Worm (Caenorhabditis elegans) whole organism, dauer: Measurements from ENCODE around the gene srh-5.
"Not testable (repeated sequence)": the region's sequence is repeated elsewhere in the genome, so short reads cannot be mapped to it uniquely, and the experiment has no call there.

Experiments used
- unc-62 ChIP-seq: sonication (generic microtip); optimal IDR thresholded peaks from 2 replicates; lab custom pipeline; 2017; ENCODE audit warnings: missing biosample characterization, missing genetic modification reagents, missing genetic modification characterization

srh-5 gene

ce11 chrV:1685328-1685727 lies at the start of gene srh-5:
srh-5 (plus strand) TSS chrV:1685628.
- TF ChIP-seq unc-62 (GFP tag; lab: Kevin White, UChicago) = no peak

- no peak for TF ChIP-seq unc-62 (GFP tag; lab: Kevin White, UChicago)
These were observed 49.6 kb upstream of the srh-5 start, which contains the start of gene str-222 for ce11 chrV:1635859-1636258. str-222 (plus strand) TSS chrV:1636159.

DNA sequence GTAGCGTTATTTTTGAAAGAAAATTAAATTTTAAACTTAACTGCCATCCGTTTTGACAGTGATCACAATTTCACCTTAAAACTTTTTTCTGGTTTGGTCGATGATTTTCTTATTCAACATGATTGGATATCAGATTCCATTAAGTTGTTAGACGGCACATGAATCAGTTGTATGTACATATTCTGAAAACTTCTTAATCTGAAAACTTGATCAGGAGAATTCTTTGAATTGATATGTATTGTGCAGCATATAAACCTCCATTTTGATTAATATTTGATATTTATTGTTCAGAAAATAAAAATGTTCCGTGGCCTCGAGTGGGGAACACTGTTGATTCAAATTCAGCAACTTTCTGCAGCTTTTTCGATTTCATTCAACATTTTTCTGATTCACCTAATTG lies 45.4 kb upstream of the srh-5 start, which contains the start of gene str-221:
Gene str-221, plus strand, starts transcription at position 301 of the 400 bp plus-strand sequence.
- no peak for TF ChIP-seq unc-62 (GFP tag; lab: Kevin White, UChicago)

- TF ChIP-seq unc-62 (GFP tag; lab: Kevin White, UChicago) = no peak
These were observed 43.2 kb upstream of the srh-5 start, which contains the start of gene Y46H3D.1 for ce11 chrV:1642199-1642598. Y46H3D.1 (plus strand) TSS chrV:1642499.

- TF ChIP-seq unc-62 (GFP tag; lab: Kevin White, UChicago) = no peak
These were observed 42.7 kb upstream of the srh-5 start for ce11 chrV:1642768-1643167.

ce11 chrV:1643886-1644285 lies 41.5 kb upstream of the srh-5 start, which contains the start of gene alh-2:
alh-2 (plus strand) TSS chrV:1644169.
- TF ChIP-seq unc-62 (GFP tag; lab: Kevin White, UChicago) = no peak

ce11 chrV:1648000-1648399 lies 37.4 kb upstream of the srh-5 start, which contains the start of gene irld-45:
irld-45 (plus strand) TSS chrV:1648300.
- no peak for TF ChIP-seq unc-62 (GFP tag; lab: Kevin White, UChicago)

- no peak for TF ChIP-seq unc-62 (GFP tag; lab: Kevin White, UChicago)
These were observed 34.4 kb upstream of the srh-5 start, which contains the start of gene irld-44 for ce11 chrV:1651045-1651444. irld-44 (plus strand) TSS chrV:1651345.

- TF ChIP-seq unc-62 (GFP tag; lab: Kevin White, UChicago) = no peak
These were observed 30.6 kb upstream of the srh-5 start, which contains the start of gene irld-11 for ce11 chrV:1654845-1655244. irld-11 (plus strand) TSS chrV:1655145.

DNA sequence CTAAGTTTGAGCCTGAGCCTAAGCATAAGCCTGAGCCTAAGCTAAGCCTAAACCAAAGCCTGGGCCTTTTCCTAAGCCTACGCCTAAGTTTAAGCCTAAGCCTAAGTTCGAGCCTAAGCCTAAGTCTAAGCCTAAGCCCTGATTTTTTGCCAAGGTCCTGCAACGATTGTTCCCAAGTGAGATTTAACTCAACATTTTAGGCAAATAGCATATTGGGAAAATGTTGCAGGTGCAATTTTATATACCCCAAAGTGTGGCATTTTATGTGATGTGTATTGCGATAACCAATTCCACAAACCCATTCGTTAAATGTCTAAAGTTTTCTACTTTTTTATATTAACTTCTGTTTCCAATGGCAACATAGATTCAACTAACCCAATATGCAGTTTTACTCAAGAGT lies 23.2 kb upstream of the srh-5 start, which contains the start of gene irld-40:
Gene irld-40, plus strand, starts transcription at position 301 of the 400 bp plus-strand sequence.
- no peak for TF ChIP-seq unc-62 (GFP tag; lab: Kevin White, UChicago)

- TF ChIP-seq unc-62 (GFP tag; lab: Kevin White, UChicago) = no peak
These were observed 20.5 kb upstream of the srh-5 start, which contains the start of gene K04F1.9 for ce11 chrV:1664921-1665320. K04F1.9 (plus strand) TSS chrV:1665221.

- no peak for TF ChIP-seq unc-62 (GFP tag; lab: Kevin White, UChicago)
These were observed 18.5 kb upstream of the srh-5 start, which contains the start of gene K04F1.8 for ce11 chrV:1666904-1667303. K04F1.8 (plus strand) TSS chrV:1667204.

DNA sequence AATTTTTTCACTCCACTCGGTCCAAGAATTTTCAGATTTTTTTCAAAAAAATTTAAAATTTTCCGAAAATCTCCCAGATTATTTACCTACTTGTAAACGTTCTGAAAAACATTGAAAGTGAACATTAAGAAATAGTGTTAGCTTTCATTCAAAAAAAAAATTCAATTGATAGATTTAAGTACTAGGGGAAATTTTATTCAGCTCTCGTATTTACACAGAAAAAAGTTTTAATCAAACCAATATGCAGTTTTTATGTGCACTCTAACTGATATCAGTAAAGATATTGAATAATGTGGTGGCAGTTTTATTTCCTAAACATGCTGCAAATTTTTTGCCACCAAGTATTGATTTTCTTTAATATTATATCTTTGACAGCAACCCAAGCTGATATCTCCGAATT lies 17.2 kb upstream of the srh-5 start, which contains the start of gene irld-42:
Gene irld-42, plus strand, starts transcription at position 301 of the 400 bp plus-strand sequence.
- no peak for TF ChIP-seq unc-62 (GFP tag; lab: Kevin White, UChicago)

DNA sequence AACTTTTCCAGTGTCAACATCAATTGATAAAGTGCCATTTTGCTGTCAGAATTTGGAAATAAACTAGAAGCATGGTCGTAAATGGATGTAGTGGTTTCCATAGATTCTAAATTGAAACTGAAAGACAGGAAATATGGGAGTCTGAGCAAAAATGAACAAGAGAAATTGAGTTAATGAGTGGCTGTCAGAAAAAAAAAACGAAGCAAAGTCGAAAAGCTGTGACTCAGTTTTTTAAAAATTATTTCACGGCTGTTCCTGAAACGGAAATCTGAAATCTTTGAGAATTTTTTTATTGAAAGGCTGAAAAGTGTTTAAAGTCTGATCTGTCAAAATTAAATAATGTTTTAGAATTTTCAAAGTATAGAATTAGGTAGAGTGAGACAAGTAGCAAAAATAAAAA lies 7.2 kb upstream of the srh-5 start, which contains the start of gene srw-98:
Gene srw-98, minus strand, starts transcription at position 101 of the 400 bp plus-strand sequence.
- TF ChIP-seq unc-62 (GFP tag; lab: Kevin White, UChicago) = no peak

ce11 chrV:1680770-1681169 lies 4.7 kb upstream of the srh-5 start, which contains the start of gene srw-91:
srw-91 (minus strand) TSS chrV:1680870.
- no peak for TF ChIP-seq unc-62 (GFP tag; lab: Kevin White, UChicago)

DNA sequence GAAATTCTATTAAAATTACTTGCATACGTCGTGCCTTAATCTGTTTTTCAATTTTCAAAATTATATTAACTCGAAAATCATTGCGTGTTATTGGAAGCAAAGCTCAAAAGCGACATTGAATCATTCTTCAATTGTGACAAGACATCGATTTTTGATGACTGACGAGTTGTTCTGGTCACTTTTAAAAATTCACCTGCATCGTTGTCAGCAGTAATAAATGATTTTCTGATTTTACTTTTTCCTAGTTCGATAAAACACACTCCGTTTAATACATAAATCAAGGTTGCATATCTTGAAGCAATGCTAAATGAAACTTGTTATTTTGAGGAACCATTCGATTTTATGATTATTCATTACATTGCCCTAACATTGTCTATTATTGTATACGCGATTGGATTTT lies 3.1 kb upstream of the srh-5 start, which contains the start of gene srh-3:
Gene srh-3, plus strand, starts transcription at position 301 of the 400 bp plus-strand sequence.
- TF ChIP-seq unc-62 (GFP tag; lab: Kevin White, UChicago) = no peak

DNA sequence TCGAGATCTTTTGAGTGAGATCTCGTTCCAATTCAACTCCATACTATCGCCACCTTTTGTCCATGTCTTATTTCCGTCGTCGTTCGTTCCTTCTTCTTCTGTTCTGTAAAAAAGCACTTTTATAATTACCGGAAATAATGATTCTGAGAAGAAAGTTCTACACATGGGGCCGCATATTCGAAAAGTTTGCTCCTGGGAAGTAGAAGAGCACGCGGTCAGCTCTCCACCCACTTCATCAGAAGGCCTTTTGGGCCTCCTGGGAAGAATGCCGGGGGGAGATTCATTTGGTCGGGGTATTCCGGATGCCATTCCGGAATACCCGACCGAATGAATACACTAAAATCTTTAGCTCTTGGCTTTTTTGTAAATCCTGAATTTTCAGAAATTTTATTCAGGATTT lies 7.1 kb downstream of the srh-5 start, which contains the start of gene Y46H3C.5:
Gene Y46H3C.5, minus strand, starts transcription at position 2 of the 400 bp plus-strand sequence.
- not testable (repeated sequence) for TF ChIP-seq unc-62 (GFP tag; lab: Kevin White, UChicago)
